Fruit fly (Drosophila melanogaster) whole organism, larva: Measurements from ENCODE around the gene CG43844.

Experiments
- noc ChIP-seq: fragments of 200-800 bp; sonication (Bioruptor generic); optimal IDR thresholded peaks from 3 replicates; lab custom pipeline; 2019; ENCODE audit warnings: missing biosample characterization, mild to moderate bottlenecking, missing genetic modification characterization, moderate library complexity

The CG43844 gene

DNA sequence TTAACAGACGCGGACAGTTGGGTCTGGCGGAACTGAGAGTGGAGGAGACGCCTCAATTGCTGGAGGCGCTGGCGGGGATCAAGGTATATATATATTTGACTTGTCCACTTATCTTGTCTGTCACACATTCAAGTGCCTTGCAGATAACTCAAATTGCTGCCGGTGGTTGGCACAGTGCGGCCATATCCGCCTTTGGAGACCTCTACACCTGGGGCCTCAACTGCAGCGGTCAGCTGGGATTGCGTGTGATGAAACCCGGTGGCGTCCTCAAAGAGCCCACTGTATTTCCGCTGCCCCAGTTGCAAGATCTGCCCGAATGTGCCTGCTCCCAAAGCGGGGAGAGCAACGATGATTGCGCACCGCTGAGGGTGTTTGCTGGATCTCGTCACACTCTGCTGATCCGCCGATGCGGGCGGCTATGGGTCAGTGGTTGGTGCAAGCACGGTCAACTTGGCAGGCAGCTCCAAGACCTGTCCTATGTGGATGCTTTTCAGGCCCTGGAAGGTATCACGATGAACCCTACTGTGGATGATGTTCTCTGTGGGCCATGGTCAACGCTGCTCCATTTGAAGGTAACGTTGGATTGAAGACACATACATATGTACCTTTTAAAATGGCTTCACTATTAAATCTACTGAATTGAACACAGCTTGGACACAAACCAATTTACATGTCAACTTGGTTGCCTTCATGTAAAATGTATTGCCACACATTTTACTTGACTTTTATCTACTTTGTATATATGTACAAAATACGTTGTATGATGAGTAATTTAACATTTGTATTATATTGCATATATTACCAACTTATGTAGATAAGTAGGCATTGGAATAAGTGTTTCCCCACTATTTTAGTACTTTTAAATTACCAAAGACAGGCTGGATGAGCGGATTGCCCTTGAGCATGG lies at the start of gene CG43844:
TSS of gene CG43844 (plus strand) at position 844 of the 907 bp plus-strand sequence.
- peak; percentile 31 for TF ChIP-seq noc (tag; lab: Kevin White, UChicago)

DNA sequence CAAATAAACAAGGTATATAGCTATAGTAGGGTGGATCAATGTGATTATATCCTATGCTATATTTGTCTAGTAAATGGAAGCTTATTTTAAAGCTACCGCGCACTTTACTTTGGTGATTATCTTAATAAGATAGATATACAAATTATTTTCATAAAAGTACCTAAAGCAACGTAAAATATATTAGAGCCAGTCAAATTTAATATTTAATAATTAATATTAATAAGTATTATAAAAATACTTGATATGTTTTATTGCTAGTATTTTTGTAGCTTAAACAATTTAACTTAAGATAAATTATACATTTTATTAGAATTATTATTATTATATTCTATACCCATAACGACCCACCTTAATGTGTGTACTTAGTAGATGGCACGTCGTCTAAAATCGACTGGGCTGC lies 49.7 kb upstream of the CG43844 start:
- no peak for TF ChIP-seq noc (tag; lab: Kevin White, UChicago)

DNA sequence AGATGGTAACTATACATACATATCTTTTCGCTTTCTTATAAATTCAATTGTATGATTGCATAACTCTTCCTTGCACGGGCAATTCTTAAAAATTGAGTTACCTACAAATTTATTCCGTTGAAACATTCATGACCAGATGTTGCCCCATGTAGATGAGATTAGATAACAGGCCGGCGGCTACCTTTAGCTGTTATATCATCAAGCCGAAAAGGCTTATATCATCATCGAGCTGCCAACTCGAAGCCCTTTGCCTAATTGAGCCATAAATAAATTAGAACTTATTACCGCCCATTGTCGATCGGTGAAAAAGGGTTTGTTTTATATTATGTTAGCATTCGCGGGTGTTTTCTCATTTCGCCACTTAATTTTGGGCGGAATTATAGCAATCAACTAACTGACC lies 48.9 kb upstream of the CG43844 start:
- no peak for TF ChIP-seq noc (tag; lab: Kevin White, UChicago)

DNA sequence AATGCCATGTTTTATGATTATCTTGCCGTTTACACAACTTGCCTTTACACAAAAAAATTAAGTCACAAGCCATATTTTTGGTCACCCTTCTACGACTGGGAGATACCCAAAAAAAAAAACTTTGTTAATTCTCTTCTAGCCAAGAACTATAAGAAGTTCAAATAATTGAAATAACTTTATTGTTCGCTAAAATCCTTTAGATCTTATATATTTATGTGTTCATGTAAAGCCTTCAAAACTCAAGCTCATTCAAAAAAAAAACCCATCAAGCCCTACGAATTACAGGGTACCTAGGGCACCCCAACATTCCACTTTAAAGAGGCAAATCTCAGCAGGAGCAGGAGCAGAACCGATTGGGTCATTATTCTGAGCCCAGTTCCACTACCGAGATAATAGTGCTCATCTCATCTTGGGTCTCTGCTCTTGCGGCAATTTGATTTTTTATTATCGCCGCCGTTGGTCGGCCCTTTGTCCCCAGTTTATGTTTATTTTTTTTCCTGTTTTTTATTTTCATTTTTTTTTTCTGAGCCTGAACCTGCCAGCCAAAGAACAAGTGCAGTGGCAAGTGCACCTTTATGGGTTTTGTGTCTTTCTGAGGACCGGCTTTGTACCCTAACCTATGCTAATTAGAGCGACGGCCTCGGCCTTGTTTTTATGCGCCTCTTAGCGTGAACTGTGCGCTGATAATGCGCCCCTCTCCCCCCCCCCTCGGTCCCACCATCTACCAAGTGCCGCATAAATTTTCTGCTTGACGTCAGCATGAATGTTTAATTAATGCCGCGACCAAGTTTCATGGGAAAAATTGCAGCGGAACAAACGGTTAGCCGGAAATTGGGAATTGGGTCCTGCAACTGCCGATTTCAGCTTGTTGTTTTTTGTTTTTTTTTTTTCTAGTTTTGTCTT lies 47.6 kb upstream of the CG43844 start:
- no peak for TF ChIP-seq noc (tag; lab: Kevin White, UChicago)

DNA sequence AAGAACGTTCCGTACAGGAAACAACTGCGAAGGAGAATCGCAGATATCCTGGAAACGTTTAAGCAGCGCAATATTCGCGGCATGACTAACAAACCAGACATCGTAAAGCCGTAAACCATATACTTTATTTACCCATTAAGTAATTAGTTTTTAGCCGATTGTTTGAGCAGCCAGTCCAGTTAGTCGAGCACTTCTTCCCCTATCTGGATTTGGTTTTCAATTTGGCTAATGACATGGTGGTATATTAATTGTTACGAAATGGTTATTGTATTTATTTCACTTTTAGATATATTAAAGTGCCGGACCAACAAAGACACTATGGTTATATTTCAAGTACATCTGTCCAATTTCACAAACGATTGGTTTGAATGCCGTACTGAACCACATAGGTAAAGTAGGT lies 45.7 kb upstream of the CG43844 start, which contains the start of gene Gr93b:
TSS of gene Gr93b (minus strand) at position 101 of the 400 bp plus-strand sequence.
- no peak for TF ChIP-seq noc (tag; lab: Kevin White, UChicago)

DNA sequence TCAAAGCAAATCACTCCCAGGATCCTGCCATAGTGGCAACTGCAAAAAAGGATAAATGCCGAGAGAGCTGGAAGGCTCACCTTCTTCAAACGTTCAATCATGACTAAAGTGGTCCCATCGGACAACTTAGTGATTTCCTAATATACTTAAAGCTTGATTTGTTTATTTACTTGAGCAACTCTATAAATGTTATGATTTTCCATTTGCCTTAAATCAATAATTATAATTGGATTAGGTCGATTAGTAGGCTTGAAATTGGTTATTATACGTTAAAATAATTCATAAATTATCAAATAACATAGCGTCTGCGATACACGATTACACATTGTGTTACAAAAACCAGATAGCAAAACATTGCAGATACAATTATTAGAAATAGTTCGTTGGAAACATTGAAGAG lies 44.2 kb upstream of the CG43844 start, which contains the start of gene Gr93c:
TSS of gene Gr93c (minus strand) at position 101 of the 400 bp plus-strand sequence.
- TF ChIP-seq noc (tag; lab: Kevin White, UChicago) = no peak

DNA sequence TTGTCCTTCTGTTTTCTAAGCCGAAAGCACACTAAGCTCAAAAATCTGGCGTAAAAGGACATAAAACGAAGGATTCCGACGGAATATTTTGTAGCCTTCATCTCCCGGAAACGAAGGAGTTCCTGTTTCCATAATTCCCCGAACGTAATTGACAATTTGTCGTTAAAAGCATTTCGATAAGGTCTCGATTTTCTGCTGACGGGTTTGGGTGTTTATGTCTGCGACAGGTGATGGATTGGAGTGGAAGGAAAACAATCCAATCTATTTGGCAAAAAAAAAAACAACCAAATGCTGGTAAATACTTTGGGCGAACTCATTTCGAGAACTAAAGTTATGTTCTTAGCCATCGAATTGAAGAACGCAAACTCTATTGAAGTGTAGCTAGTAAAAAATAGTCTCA lies 42.8 kb upstream of the CG43844 start, which contains the start of gene Gr93d:
TSS of gene Gr93d (minus strand) at position 101 of the 400 bp plus-strand sequence.
- no peak for TF ChIP-seq noc (tag; lab: Kevin White, UChicago)

DNA sequence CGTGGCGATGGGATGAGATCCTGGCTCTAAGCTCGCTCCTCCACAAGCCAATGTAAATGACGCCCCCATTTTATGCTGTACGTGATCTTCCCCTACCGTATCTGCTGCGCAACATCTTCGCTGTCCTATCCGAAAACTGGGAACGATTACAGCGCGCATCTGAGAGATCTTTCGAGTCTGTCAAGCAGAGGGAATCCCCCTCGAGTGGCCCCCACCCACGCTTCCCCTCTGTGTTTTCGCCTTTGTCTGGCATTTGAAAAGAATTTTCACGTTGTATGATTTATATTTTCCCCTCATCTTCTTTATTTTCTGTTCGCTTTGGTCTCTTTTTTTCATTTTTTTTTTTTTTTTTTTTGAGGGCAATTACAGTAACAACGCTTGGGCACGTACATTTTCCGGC lies 41.9 kb upstream of the CG43844 start:
- no peak for TF ChIP-seq noc (tag; lab: Kevin White, UChicago)

DNA sequence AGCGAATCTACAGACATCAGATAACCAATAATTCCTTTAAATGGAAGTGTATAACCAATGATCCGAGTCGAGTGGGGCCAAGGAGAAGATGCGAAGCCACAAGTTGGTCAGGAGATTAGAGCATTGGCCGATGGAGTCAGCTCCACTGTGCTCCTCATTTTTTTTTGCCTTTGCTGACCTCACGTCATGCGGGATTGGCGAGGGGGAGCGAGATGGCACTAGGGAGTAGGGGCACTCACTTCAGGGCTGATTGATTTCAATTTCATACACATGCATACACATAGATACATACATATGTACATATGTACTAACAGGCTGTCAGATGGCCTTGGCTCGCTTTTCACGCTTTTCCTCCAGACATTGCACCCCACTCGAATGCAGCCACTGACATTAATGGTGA lies 41.1 kb upstream of the CG43844 start:
- TF ChIP-seq noc (tag; lab: Kevin White, UChicago) = no peak

DNA sequence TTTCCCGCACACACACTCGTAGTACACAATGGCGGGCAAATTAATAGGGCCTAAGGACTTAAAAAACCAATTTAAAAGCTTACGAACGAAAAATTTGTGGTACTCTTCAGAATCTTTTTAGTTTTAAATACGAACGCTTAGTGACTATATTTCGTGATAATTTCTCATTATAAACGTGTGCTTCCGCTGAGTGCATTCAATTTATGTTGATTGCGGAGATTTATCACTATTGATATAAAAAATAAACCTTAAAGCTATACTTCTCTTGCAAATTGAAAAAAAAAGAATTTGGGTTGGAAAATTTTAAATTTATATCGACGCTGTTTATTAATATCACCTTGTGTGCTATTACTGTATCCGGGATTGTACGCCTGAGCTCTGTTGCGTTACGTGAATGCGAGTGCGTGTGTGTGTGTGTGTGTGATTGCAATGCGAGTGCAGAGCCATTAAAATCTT lies 40.3 kb upstream of the CG43844 start:
- peak; percentile 52 for TF ChIP-seq noc (tag; lab: Kevin White, UChicago)

DNA sequence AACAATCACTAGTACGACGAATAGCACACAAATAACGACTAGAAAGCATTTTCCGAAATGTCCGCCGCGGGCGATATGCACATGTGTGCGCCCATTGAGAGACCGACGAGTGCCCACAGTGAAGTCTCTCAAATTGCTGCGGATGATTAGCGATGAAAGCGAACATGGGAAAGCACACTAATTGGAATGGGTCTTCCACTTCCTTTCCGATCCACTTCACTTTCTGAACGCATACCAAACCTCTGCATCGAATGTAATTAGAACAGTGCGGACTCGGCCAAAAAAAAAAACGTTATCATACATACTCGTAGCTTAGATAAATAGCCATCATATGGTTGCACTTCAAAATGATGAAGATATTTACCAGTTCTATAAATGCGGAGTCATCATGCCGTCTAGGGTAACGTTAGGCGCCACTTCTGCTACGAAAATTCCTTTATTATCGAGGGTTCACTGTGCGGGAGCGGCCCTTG lies 39.3 kb upstream of the CG43844 start:
- no peak for TF ChIP-seq noc (tag; lab: Kevin White, UChicago)

DNA sequence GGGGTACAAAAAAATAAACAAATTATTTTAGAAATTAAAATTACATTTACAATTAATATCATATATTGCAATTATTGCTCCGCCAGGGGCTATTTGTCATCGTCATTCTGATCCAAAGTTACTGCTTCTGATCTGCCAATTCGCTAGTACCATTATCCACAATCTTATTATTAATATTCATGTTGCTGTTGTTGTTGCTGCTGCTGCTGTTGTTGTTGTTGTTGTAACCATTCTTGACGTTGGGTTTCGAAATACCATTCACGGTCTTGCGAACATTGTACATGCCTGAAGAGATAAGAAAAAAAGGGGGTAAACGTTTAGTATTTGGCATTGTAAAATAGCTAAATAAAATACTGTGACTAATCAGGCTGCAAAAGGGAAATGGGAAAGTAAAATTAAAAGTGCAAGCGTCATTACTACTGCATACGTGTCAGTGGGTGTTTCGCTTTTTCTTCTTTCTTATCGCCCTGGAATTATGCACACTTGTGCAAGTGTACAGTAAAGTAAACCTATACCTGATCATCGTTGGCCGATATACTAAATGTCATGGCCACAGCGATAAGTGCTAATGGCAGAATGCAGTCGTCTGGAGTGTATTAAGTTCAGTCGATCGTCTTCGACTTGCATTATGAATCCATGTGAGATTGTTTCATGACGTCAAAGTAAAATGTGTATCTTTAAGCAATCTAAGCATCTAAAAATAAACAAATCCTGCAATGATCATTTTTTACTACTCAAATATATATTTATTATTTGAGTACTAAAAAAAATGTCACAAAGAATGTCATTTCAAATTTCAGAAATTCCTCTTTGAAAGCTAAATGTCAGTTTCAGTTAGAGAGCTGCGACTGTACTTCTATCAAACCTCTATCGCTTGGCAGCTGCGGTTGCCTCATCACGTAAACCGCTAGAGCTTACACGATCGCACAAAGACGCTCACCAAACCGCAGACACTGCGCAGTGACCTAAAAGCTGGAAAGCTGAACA lies 37.5 kb upstream of the CG43844 start:
- no peak for TF ChIP-seq noc (tag; lab: Kevin White, UChicago)

DNA sequence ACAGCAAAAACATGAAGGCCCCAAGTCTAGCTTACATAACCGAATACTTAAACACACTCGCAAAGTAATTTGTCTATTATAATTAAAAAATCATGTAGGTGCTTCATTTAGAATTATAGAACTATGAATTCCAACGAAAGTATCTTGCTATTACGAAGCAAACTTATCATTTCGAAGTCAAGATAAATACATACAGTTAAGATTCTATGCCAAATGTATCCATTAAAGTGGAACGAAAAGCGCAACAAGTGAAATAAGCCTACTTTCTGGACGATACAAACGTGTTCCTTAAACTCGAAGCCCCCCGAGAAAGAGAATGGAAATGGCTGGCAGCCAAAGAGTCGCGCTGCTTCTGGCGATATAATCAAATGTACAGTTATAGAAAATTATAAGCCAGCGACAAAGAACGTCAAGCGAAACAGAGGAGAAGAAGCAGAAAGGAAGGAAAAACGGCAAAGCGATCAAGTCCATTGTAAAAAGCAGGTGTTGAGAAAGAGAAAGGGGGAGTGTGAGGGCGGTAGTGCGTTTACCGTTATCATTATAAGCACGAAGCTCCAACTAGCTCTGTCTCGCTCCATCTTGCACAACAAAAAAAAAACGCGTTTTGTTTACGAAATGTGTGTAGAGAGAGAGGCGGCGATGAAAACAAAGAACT lies 36.6 kb upstream of the CG43844 start:
- TF ChIP-seq noc (tag; lab: Kevin White, UChicago) = peak; percentile 23
